Worm (Caenorhabditis elegans) whole organism, midembryonic: ENCODE measurements around the gene npp-1.
"Not testable (repeated sequence)": the region's sequence is repeated elsewhere in the genome, so short reads cannot be mapped to it uniquely, and the experiment has no call there.

Experiments used
- T22C8.4 ChIP-seq: fragments of 200-800 bp; sonication (Bioruptor generic); IDR thresholded peaks from 2 replicates; pipeline ENCODE4 v1.3.6; 2022; ENCODE audit warnings: missing genetic modification characterization, missing compliant biosample characterization
- cog-1 ChIP-seq: sonication (generic microtip); optimal IDR thresholded peaks from 2 replicates; lab custom pipeline; 2016; ENCODE audit warnings: missing genetic modification characterization, missing compliant biosample characterization
- flt-1 ChIP-seq: fragments of 200-800 bp; sonication (Bioruptor generic); IDR thresholded peaks from 2 replicates; pipeline ENCODE4 v1.3.6; 2022; ENCODE audit warnings: missing genetic modification characterization, missing compliant biosample characterization
- klf-2 ChIP-seq: fragments of 200-800 bp; sonication (Bioruptor generic); conservative IDR thresholded peaks from 2 replicates; pipeline ENCODE4 v1.3.6; 2022; ENCODE audit warnings: missing genetic modification reagents, missing genetic modification characterization, missing compliant biosample characterization
- med-1 ChIP-seq: sonication (generic microtip); optimal IDR thresholded peaks from 2 replicates; lab custom pipeline; 2017; ENCODE audit warnings: missing genetic modification characterization, mild to moderate bottlenecking, missing compliant biosample characterization, antibody characterized with exemption, missing genetic modification reagents; ENCODE audit not compliant: insufficient read depth
- ref-1 ChIP-seq: fragments of 200-800 bp; sonication (Bioruptor generic); conservative IDR thresholded peaks from 2 replicates; pipeline ENCODE4 v1.3.6; 2022; ENCODE audit warnings: missing genetic modification reagents, missing genetic modification characterization, missing compliant biosample characterization
- tab-1 ChIP-seq: fragments of 200-800 bp; sonication (Bioruptor generic); IDR thresholded peaks from 2 replicates; pipeline ENCODE4 v1.3.6; 2022; ENCODE audit warnings: missing genetic modification characterization, missing compliant biosample characterization
- ztf-23 ChIP-seq: fragments of 200-800 bp; sonication (Bioruptor generic); IDR thresholded peaks from 2 replicates; pipeline ENCODE4 v1.3.6; 2022; ENCODE audit warnings: missing genetic modification reagents, missing genetic modification characterization, missing compliant biosample characterization
- ztf-29 ChIP-seq: fragments of 200-800 bp; sonication (Bioruptor generic); IDR thresholded peaks from 2 replicates; pipeline ENCODE4 v1.3.6; 2022; ENCODE audit warnings: missing genetic modification reagents, missing genetic modification characterization, missing compliant biosample characterization

Gene npp-1

DNA sequence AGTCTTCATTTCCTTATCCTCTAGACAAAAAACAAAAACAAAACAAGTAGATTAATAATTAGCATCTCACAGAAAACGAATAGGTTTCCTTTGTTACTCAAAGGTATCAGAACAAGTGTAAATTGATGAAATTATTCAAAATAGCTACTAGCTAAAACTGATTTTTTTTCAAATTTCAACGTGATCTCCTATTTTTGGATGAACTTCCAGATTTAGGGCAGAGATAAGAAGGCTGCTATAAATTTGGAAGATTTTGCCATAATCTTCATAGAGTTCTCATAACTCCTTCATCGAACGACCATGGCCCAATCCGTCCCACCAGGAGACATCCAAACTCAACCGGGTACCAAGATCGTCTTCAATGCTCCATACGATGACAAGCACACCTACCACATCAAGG lies 36.0 kb downstream of the npp-1 start, which contains the start of gene msp-77:
msp-77 (plus strand) TSS at position 301 of the 400 bp plus-strand sequence.
- not testable (repeated sequence) for TF ChIP-seq flt-1 (GFP tag; lab: Robert Waterston, UW); med-1; ztf-29 (GFP tag; lab: Robert Waterston, UW)

DNA sequence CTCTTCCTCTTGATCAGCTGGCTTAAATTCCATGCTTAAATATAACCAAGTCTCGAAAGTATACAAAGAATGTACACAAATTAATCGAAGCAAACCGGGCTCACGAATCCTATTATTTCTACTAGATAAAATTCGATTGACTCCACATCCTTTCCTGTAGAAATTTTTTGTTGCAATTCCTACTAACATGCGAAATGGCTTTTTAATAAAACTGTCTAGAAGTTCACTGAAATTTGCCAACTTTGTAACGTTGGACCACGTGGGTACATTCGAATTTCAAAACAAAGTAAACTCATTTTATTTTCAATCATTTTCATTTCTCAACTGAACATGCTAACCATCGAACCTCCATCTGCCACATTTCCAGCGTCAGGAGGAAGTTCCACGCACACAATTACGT lies 36.8 kb downstream of the npp-1 start, which contains the start of gene ssp-32:
ssp-32 (plus strand) TSS at position 301 of the 400 bp plus-strand sequence.
- no peak for TF ChIP-seq med-1
- TF ChIP-seq ztf-29 (GFP tag; lab: Robert Waterston, UW): no peak
- no peak for TF ChIP-seq ref-1
- no peak for TF ChIP-seq tab-1
- no peak for TF ChIP-seq klf-2 (GFP tag; lab: Robert Waterston, UW)
- no peak for TF ChIP-seq flt-1 (GFP tag; lab: Robert Waterston, UW)
- TF ChIP-seq cog-1 (tag; lab: Kevin White, UChicago): no peak
- TF ChIP-seq T22C8.4 (GFP tag; lab: Robert Waterston, UW): no peak
- TF ChIP-seq ztf-23 (GFP tag; lab: Robert Waterston, UW): no peak

DNA sequence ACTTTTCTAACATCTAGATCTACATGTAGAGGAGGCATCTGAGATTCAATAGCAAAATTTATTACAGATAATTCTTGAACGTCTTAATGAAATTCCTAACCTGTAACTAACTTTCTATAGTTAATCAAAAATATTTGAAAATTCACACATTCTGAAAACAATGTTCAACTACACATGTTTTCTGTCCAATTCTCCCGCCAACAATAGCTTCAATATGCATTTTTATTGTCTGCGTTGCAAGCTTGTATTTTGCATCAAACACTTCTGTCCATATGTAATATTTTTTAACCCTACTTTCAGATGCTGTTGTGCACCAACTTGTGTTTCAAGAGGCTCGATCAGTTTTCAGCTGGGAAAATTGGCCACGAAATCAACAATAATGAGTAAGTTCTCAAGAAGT lies 40.4 kb downstream of the npp-1 start, which contains the start of gene tbc-3:
tbc-3 (plus strand) TSS at position 301 of the 400 bp plus-strand sequence.
- TF ChIP-seq T22C8.4 (GFP tag; lab: Robert Waterston, UW) (no peak), klf-2 (GFP tag; lab: Robert Waterston, UW) (no peak), ztf-29 (GFP tag; lab: Robert Waterston, UW) (no peak), ztf-23 (GFP tag; lab: Robert Waterston, UW) (no peak), flt-1 (GFP tag; lab: Robert Waterston, UW) (no peak), cog-1 (tag; lab: Kevin White, UChicago) (no peak), tab-1 (no peak), med-1 (no peak), ref-1 (no peak)

DNA sequence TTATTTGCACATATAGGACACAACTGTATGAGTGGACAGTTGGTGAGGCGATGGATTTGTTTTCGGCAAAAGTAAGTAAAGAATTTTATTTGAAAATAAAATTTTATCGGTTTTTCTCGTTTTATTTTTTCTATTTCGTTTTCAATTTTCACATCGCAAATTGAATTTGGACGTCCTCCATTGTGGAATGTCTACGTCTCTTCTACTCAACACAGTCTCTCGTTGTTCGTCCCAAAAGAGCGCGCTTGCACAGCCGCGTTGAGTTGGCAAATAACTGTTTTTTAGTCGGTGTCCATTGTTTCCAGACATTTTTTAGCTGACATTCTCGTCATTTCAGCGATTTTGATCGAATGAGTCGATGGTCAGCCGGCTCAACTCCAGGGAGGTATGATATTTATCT lies 40.9 kb downstream of the npp-1 start:
- no peak for TF ChIP-seq ztf-23 (GFP tag; lab: Robert Waterston, UW)
- TF ChIP-seq T22C8.4 (GFP tag; lab: Robert Waterston, UW): no peak

ce11 chrIV:9903608-9904007 lies 45.3 kb downstream of the npp-1 start, which contains the start of gene best-13:
TSS of gene best-13 (plus strand) at chrIV:9903908.
- TF ChIP-seq ztf-23 (GFP tag; lab: Robert Waterston, UW): no peak
- TF ChIP-seq klf-2 (GFP tag; lab: Robert Waterston, UW): no peak
